Worm (Caenorhabditis elegans): ENCODE results near the gene K08H2.2.

DNA sequence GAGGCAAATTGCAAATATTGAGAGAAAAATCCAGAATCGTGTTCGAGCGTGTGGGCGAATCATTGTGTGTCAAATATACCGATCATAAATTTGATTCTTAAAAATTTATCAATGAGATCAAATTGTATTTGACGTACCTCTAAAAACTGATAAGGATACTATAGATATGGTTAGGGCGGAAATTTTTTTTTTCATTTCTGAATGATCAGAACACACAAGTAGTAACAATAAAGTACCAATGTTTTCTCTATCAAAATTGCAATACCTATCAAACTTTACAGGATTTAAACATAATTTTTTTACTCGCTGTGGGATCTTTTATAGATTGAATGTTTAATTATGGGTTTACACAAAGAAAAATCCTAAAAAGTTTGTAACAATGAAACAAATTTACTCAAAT, 2.5 kb downstream of the K08H2.2 start, which contains the start of gene bgnt-1.5:
- TF ChIP-seq cey-2 (tag; optimal IDR thresholded peaks at IDR 0.05; ENCODE audit: borderline replicate concordance, insufficient read depth) (no peak), dmd-6 (GFP tag; IDR thresholded peaks at IDR 0.05) (no peak), nhr-11 (tag; optimal IDR thresholded peaks at IDR 0.05) (no peak)

All from whole organism, L4 larva.